Fruit fly (Drosophila melanogaster): ENCODE results near the gene CG12502.

CG12502 gene

dm6 chr3L:907673-908323, 42.6 kb downstream of the CG12502 start (continued):
- TF ChIP-seq Antp (GFP tag; optimal IDR thresholded peaks at IDR 0.05), result peak; percentile 23
- no peak for TF ChIP-seq CG16779 (GFP tag; IDR thresholded peaks at IDR 0.05)
- no peak for TF ChIP-seq chn (GFP tag; optimal IDR thresholded peaks at IDR 0.05)
- peak; percentile 49 for TF ChIP-seq CG18262 (tag; optimal IDR thresholded peaks at IDR 0.05)
- TF ChIP-seq NC2α (GFP tag; optimal IDR thresholded peaks at IDR 0.05), result no peak
- TF ChIP-seq ash1 (GFP tag; optimal IDR thresholded peaks at IDR 0.05), result no peak
- TF ChIP-seq ac (GFP tag; optimal IDR thresholded peaks at IDR 0.05), result no peak
- no peak for TF ChIP-seq MBD-R2 (GFP tag; IDR thresholded peaks at IDR 0.05)
- no peak for TF ChIP-seq CTCF (GFP tag; optimal IDR thresholded peaks at IDR 0.05)
- no peak for TF ChIP-seq tna (GFP tag; IDR thresholded peaks at IDR 0.05; ENCODE audit: partially characterized antibody)
- peak; percentile 26; the same call in 1 of the 3 replicates for TF ChIP-seq ken (GFP tag; IDR thresholded peaks at IDR 0.05)
- TF ChIP-seq HLH4C (GFP tag; IDR thresholded peaks at IDR 0.05; ENCODE audit: partially characterized antibody), result no peak
- no peak for TF ChIP-seq lmd (GFP tag; IDR thresholded peaks at IDR 0.05)
- peak; percentile 72 for TF ChIP-seq ci (GFP tag; IDR thresholded peaks at IDR 0.05)
- TF ChIP-seq sens-2 (GFP tag; IDR thresholded peaks at IDR 0.05), result no peak
- TF ChIP-seq crp (GFP tag; optimal IDR thresholded peaks at IDR 0.05), result no peak
- peak; percentile 23 for TF ChIP-seq ewg (GFP tag; optimal IDR thresholded peaks at IDR 0.05)
- no peak for TF ChIP-seq CG6654 (GFP tag; optimal IDR thresholded peaks at IDR 0.05)
- no peak for TF ChIP-seq Drgx (GFP tag; IDR thresholded peaks at IDR 0.05)
- no peak for TF ChIP-seq CG9817 (tag; optimal IDR thresholded peaks at IDR 0.05)
- TF ChIP-seq gcm (GFP tag; optimal IDR thresholded peaks at IDR 0.05), result peak; percentile 3
- no peak for TF ChIP-seq Dref (GFP tag; IDR thresholded peaks at IDR 0.05)
- no peak for TF ChIP-seq insv (GFP tag; optimal IDR thresholded peaks at IDR 0.05)
- no peak for TF ChIP-seq pan (optimal IDR thresholded peaks at IDR 0.05)
- TF ChIP-seq pan (GFP tag; optimal IDR thresholded peaks at IDR 0.05 in 1 of 2, IDR thresholded peaks at IDR 0.05 in 1 of 2), result no peak
- no peak for TF ChIP-seq hth (optimal IDR thresholded peaks at IDR 0.05)
- no peak for TF ChIP-seq jing (GFP tag; optimal IDR thresholded peaks at IDR 0.05)
- no peak for TF ChIP-seq eve (GFP tag; optimal IDR thresholded peaks at IDR 0.05)
- TF ChIP-seq CG5953 (GFP tag; IDR thresholded peaks at IDR 0.05), result no peak
- TF ChIP-seq NfI (GFP tag; optimal IDR thresholded peaks at IDR 0.05), result no peak
- TF ChIP-seq Rx (GFP tag; IDR thresholded peaks at IDR 0.05), result no peak; the same call in 1 of the 2 replicates
- peak; percentile 2 for TF ChIP-seq CG18619 (GFP tag; optimal IDR thresholded peaks at IDR 0.05)
- TF ChIP-seq Nf-YA (GFP tag; IDR thresholded peaks at IDR 0.05), result no peak
- TF ChIP-seq Dip3 (GFP tag; optimal IDR thresholded peaks at IDR 0.05), result no peak
- TF ChIP-seq mirr (GFP tag; optimal IDR thresholded peaks at IDR 0.05), result no peak
- TF ChIP-seq CG14710 (tag; optimal IDR thresholded peaks at IDR 0.05), result peak; percentile 41
- TF ChIP-seq Neu2 (GFP tag; optimal IDR thresholded peaks at IDR 0.05; ENCODE audit: borderline replicate concordance), result no peak
- TF ChIP-seq CG17802 (tag; optimal IDR thresholded peaks at IDR 0.05), result peak; percentile 35
- TF ChIP-seq CG2875 (GFP tag; optimal IDR thresholded peaks at IDR 0.05), result peak; percentile 33
- no peak for TF ChIP-seq CG30431 (GFP tag; optimal IDR thresholded peaks at IDR 0.05)
- TF ChIP-seq CG11723 (GFP tag; optimal IDR thresholded peaks at IDR 0.05), result no peak
- TF ChIP-seq zen (tag; optimal IDR thresholded peaks at IDR 0.05), result no peak
- no peak for TF ChIP-seq twi (tag; optimal IDR thresholded peaks at IDR 0.05)
- no peak for TF ChIP-seq crc (GFP tag; optimal IDR thresholded peaks at IDR 0.05)
- no peak for TF ChIP-seq Jarid2 (GFP tag; optimal IDR thresholded peaks at IDR 0.05)
- no peak for TF ChIP-seq CG17361 (GFP tag; IDR thresholded peaks at IDR 0.05)
- TF ChIP-seq slbo (GFP tag; IDR thresholded peaks at IDR 0.05), result no peak
- no peak for TF ChIP-seq CG11560 (tag; IDR thresholded peaks at IDR 0.05)
- TF ChIP-seq CG2712 (tag; optimal IDR thresholded peaks at IDR 0.05), result peak; percentile 58
- no peak for TF ChIP-seq CG10565 (GFP tag; optimal IDR thresholded peaks at IDR 0.05)
- no peak for TF ChIP-seq CG6854 (GFP tag; optimal IDR thresholded peaks at IDR 0.05)
- TF ChIP-seq CG4404 (GFP tag; IDR thresholded peaks at IDR 0.05), result no peak
